Worm (Caenorhabditis elegans) whole organism, young adult: ENCODE measurements around the gene chtb-2.
A peak's percentile ranks its signal among the peaks of the same experiment; 100 is the strongest.

ENCODE experiments used
- B0261.1 ChIP-seq: sonication (generic microtip); optimal IDR thresholded peaks from 2 replicates; lab custom pipeline; 2016; ENCODE audit warnings: mild to moderate bottlenecking, missing genetic modification characterization, moderate library complexity, missing compliant biosample characterization
- F52B5.7 ChIP-seq: sonication (generic microtip); optimal IDR thresholded peaks from 2 replicates; lab custom pipeline; 2016; ENCODE audit warnings: mild to moderate bottlenecking, missing genetic modification characterization, missing compliant biosample characterization
- F55B11.4 ChIP-seq: sonication (generic microtip); optimal IDR thresholded peaks from 2 replicates; lab custom pipeline; 2016; ENCODE audit warnings: missing compliant biosample characterization, missing genetic modification characterization, borderline replicate concordance; ENCODE audit not compliant: insufficient read depth
- T07F8.4 ChIP-seq: sonication (generic microtip); optimal IDR thresholded peaks from 2 replicates; lab custom pipeline; 2016; ENCODE audit warnings: mild to moderate bottlenecking, missing genetic modification characterization, moderate library complexity, missing compliant biosample characterization
- Y53F4B.3 ChIP-seq: fragments of 200-800 bp; sonication (Bioruptor generic); IDR thresholded peaks from 2 replicates; pipeline ENCODE4 v1.3.6; 2022; ENCODE audit warnings: missing genetic modification reagents, missing genetic modification characterization, missing compliant biosample characterization
- Y56A3A.18 ChIP-seq: fragments of 200-800 bp; sonication (Bioruptor generic); IDR thresholded peaks from 2 replicates; pipeline ENCODE4 v1.3.6; 2022; ENCODE audit warnings: missing genetic modification reagents, missing genetic modification characterization, missing compliant biosample characterization
- atf-7 ChIP-seq: sonication (generic microtip); optimal IDR thresholded peaks from 2 replicates; lab custom pipeline; 2017; ENCODE audit warnings: mild to moderate bottlenecking, missing genetic modification characterization, missing compliant biosample characterization
- athp-1 ChIP-seq: sonication (generic microtip); optimal IDR thresholded peaks from 2 replicates; lab custom pipeline; 2017; ENCODE audit warnings: mild to moderate bottlenecking, missing genetic modification characterization, missing compliant biosample characterization
- bed-1 ChIP-seq: fragments of 200-800 bp; sonication (Bioruptor generic); IDR thresholded peaks from 2 replicates; pipeline ENCODE4 v1.3.6; 2022; ENCODE audit warnings: missing genetic modification reagents, missing genetic modification characterization, missing compliant biosample characterization
- bed-2 ChIP-seq: fragments of 200-800 bp; sonication (Bioruptor generic); IDR thresholded peaks from 2 replicates; pipeline ENCODE4 v1.3.6; 2022; ENCODE audit warnings: missing genetic modification reagents, missing genetic modification characterization, missing compliant biosample characterization
- ccch-3 ChIP-seq: fragments of 200-800 bp; sonication (Bioruptor generic); optimal IDR thresholded peaks from 2 replicates; lab custom pipeline; 2018; ENCODE audit warnings: mild to moderate bottlenecking, missing genetic modification characterization, missing compliant biosample characterization
- cebp-1 ChIP-seq, 2 experiments: fragments of 200-800 bp in 1 of 2; sonication (Bioruptor generic) in 1 of 2; sonication (generic microtip) in 1 of 2; IDR thresholded peaks in 1 of 2; optimal IDR thresholded peaks in 1 of 2; 2 replicates each; pipeline versions ENCODE4 v1.3.6 to Lab custom; 2017 to 2022; ENCODE audit warnings: missing compliant biosample characterization in 2 of 2, missing genetic modification characterization in 2 of 2, mild to moderate bottlenecking in 1 of 2, missing genetic modification reagents in 1 of 2, moderate library complexity in 1 of 2
- cebp-2 ChIP-seq: fragments of 200-800 bp; sonication (Bioruptor generic); IDR thresholded peaks from 2 replicates; pipeline ENCODE4 v1.3.6; 2022; ENCODE audit warnings: missing genetic modification characterization, missing compliant biosample characterization
- ceh-27 ChIP-seq: fragments of 200-800 bp; sonication (Bioruptor generic); optimal IDR thresholded peaks from 2 replicates; lab custom pipeline; 2018; ENCODE audit warnings: mild to moderate bottlenecking, missing genetic modification characterization, moderate library complexity, missing compliant biosample characterization
- ceh-40 ChIP-seq: fragments of 200-800 bp; sonication (Bioruptor generic); IDR thresholded peaks from 2 replicates; pipeline ENCODE4 v1.3.6; 2022; ENCODE audit warnings: missing genetic modification characterization, missing compliant biosample characterization
- ceh-58 ChIP-seq: fragments of 200-800 bp; sonication (Bioruptor generic); IDR thresholded peaks from 2 replicates; pipeline ENCODE4 v1.3.6; 2022; ENCODE audit warnings: missing genetic modification characterization, missing compliant biosample characterization
- ceh-91 ChIP-seq: fragments of 200-800 bp; sonication (Bioruptor generic); IDR thresholded peaks from 2 replicates; pipeline ENCODE4 v1.3.6; 2022; ENCODE audit warnings: missing genetic modification reagents, missing genetic modification characterization, missing compliant biosample characterization
- chd-7 ChIP-seq: sonication (generic microtip); optimal IDR thresholded peaks from 2 replicates; lab custom pipeline; 2016; ENCODE audit warnings: mild to moderate bottlenecking, missing genetic modification characterization, moderate library complexity, missing compliant biosample characterization
- die-1 ChIP-seq: sonication (generic microtip); optimal IDR thresholded peaks from 2 replicates; lab custom pipeline; 2016; ENCODE audit warnings: missing genotype, mild to moderate bottlenecking, missing genetic modification characterization, missing compliant biosample characterization
- dpl-1 ChIP-seq: fragments of 150-350 bp; optimal IDR thresholded peaks from 2 replicates; lab custom pipeline; 2014; ENCODE audit warnings: missing biosample characterization, missing genetic modification reagents, missing genetic modification characterization
- efl-1 ChIP-seq: fragments of 150-350 bp; optimal IDR thresholded peaks from 2 replicates; lab custom pipeline; 2014; ENCODE audit warnings: missing biosample characterization, missing genetic modification reagents, missing genetic modification characterization
- egl-44 ChIP-seq: fragments of 200-800 bp; sonication (Bioruptor generic); IDR thresholded peaks from 2 replicates; pipeline ENCODE4 v1.3.6; 2022; ENCODE audit warnings: missing genetic modification reagents, missing genetic modification characterization, missing compliant biosample characterization
- fkh-3 ChIP-seq: sonication (generic microtip); optimal IDR thresholded peaks from 2 replicates; lab custom pipeline; 2016; ENCODE audit warnings: mild to moderate bottlenecking, missing genetic modification characterization, missing compliant biosample characterization
- hmg-1.2 ChIP-seq: fragments of 200-800 bp; sonication (Bioruptor generic); IDR thresholded peaks from 2 replicates; pipeline ENCODE4 v1.3.6; 2022; ENCODE audit warnings: missing genetic modification reagents, missing genetic modification characterization, missing compliant biosample characterization
- hrde-1 ChIP-seq: sonication (generic microtip); optimal IDR thresholded peaks from 2 replicates; lab custom pipeline; 2016; ENCODE audit warnings: missing genetic modification characterization, mild to moderate bottlenecking, missing compliant biosample characterization, moderate library complexity, missing genotype, missing genetic modification reagents, borderline replicate concordance
- let-526 ChIP-seq: fragments of 200-800 bp; sonication (Bioruptor generic); IDR thresholded peaks from 2 replicates; pipeline ENCODE4 v1.3.6; 2022; ENCODE audit warnings: missing genetic modification reagents, missing genetic modification characterization, missing compliant biosample characterization
- lin-26 ChIP-seq: fragments of 200-800 bp; sonication (Bioruptor generic); IDR thresholded peaks from 2 replicates; pipeline ENCODE4 v1.3.6; 2022; ENCODE audit warnings: missing genetic modification reagents, missing genetic modification characterization, missing compliant biosample characterization
- lin-40 ChIP-seq: sonication (generic microtip); optimal IDR thresholded peaks from 2 replicates; lab custom pipeline; 2016; ENCODE audit warnings: missing genetic modification characterization, mild to moderate bottlenecking, missing compliant biosample characterization, missing genotype, missing genetic modification reagents
- lsy-27 ChIP-seq: sonication (generic microtip); optimal IDR thresholded peaks from 2 replicates; lab custom pipeline; 2017; ENCODE audit warnings: missing genetic modification characterization, mild to moderate bottlenecking, missing compliant biosample characterization, antibody characterized with exemption, missing genotype, borderline replicate concordance; ENCODE audit not compliant: insufficient read depth
- madf-6 ChIP-seq: fragments of 200-800 bp; sonication (Bioruptor generic); IDR thresholded peaks from 2 replicates; pipeline ENCODE4 v1.3.6; 2022; ENCODE audit warnings: missing genetic modification reagents, missing genetic modification characterization, missing compliant biosample characterization
- mcd-1 ChIP-seq: fragments of 200-800 bp; sonication (Bioruptor generic); IDR thresholded peaks from 2 replicates; pipeline ENCODE4 v1.3.6; 2022; ENCODE audit warnings: missing genetic modification reagents, missing genetic modification characterization, missing compliant biosample characterization
- mes-4 ChIP-seq: sonication (generic microtip); optimal IDR thresholded peaks from 2 replicates; lab custom pipeline; 2016; ENCODE audit warnings: missing genotype, missing genetic modification characterization, missing compliant biosample characterization
- mxl-1 ChIP-seq: sonication (generic microtip); optimal IDR thresholded peaks from 2 replicates; lab custom pipeline; 2016; ENCODE audit warnings: missing genetic modification characterization, missing compliant biosample characterization
- nfya-1 ChIP-seq: sonication (generic microtip); optimal IDR thresholded peaks from 2 replicates; lab custom pipeline; 2017; ENCODE audit warnings: antibody characterized with exemption, missing compliant biosample characterization, missing genetic modification characterization, borderline replicate concordance; ENCODE audit not compliant: insufficient read depth
- nfya-2 ChIP-seq: fragments of 200-800 bp; sonication (Bioruptor generic); IDR thresholded peaks from 2 replicates; pipeline ENCODE4 v1.3.6; 2022; ENCODE audit warnings: missing genetic modification reagents, missing genetic modification characterization, missing compliant biosample characterization
- nfyb-1 ChIP-seq: fragments of 200-800 bp; sonication (Bioruptor generic); IDR thresholded peaks from 2 replicates; pipeline ENCODE4 v1.3.6; 2022; ENCODE audit warnings: missing genetic modification reagents, missing genetic modification characterization, missing compliant biosample characterization
- nhr-179 ChIP-seq: sonication (generic microtip); optimal IDR thresholded peaks from 2 replicates; lab custom pipeline; 2016; ENCODE audit warnings: mild to moderate bottlenecking, missing genetic modification characterization, missing compliant biosample characterization
- nhr-27 ChIP-seq: fragments of 200-800 bp; sonication (Bioruptor generic); optimal IDR thresholded peaks from 2 replicates; lab custom pipeline; 2018; ENCODE audit warnings: mild to moderate bottlenecking, missing genetic modification characterization, moderate library complexity, missing compliant biosample characterization
- nhr-80 ChIP-seq: sonication (generic microtip); optimal IDR thresholded peaks from 2 replicates; lab custom pipeline; 2016; ENCODE audit warnings: missing genetic modification characterization, missing compliant biosample characterization
- rec-8 ChIP-seq, 2 experiments: sonication (generic microtip); optimal IDR thresholded peaks; 2 replicates each; lab custom pipeline; 2016; ENCODE audit warnings: mild to moderate bottlenecking in 2 of 2, missing genetic modification characterization in 2 of 2, missing genetic modification reagents in 2 of 2, missing genotype in 2 of 2, missing biosample characterization in 1 of 2, missing compliant biosample characterization in 1 of 2, moderate library complexity in 1 of 2
- repo-1 ChIP-seq: sonication (generic microtip); optimal IDR thresholded peaks from 2 replicates; lab custom pipeline; 2017; ENCODE audit warnings: mild to moderate bottlenecking, missing genetic modification characterization, missing compliant biosample characterization
- sea-2 ChIP-seq: fragments of 200-800 bp; sonication (Bioruptor generic); IDR thresholded peaks from 2 replicates; pipeline ENCODE4 v1.3.6; 2022; ENCODE audit warnings: missing genetic modification characterization, missing compliant biosample characterization
- snpc-1.1 ChIP-seq: sonication (generic microtip); optimal IDR thresholded peaks from 2 replicates; lab custom pipeline; 2017; ENCODE audit warnings: missing genetic modification characterization, mild to moderate bottlenecking, missing compliant biosample characterization, antibody characterized with exemption, moderate library complexity, missing genotype, missing genetic modification reagents; ENCODE audit not compliant: insufficient read depth
- sptf-2 ChIP-seq: fragments of 200-800 bp; sonication (Bioruptor generic); optimal IDR thresholded peaks from 2 replicates; lab custom pipeline; 2018; ENCODE audit warnings: mild to moderate bottlenecking, missing genetic modification characterization, missing compliant biosample characterization
- tbp1 ChIP-seq: fragments of 200-800 bp; sonication (Bioruptor generic); optimal IDR thresholded peaks from 2 replicates; lab custom pipeline; 2018; ENCODE audit warnings: mild to moderate bottlenecking, missing genetic modification characterization, missing compliant biosample characterization
- unc-130 ChIP-seq: sonication (generic microtip); optimal IDR thresholded peaks from 2 replicates; lab custom pipeline; 2016; ENCODE audit warnings: missing genetic modification reagents, missing genetic modification characterization, missing compliant biosample characterization
- xnd-1 ChIP-seq: sonication (generic microtip); optimal IDR thresholded peaks from 2 replicates; lab custom pipeline; 2016; ENCODE audit warnings: missing genotype, missing genetic modification reagents, missing genetic modification characterization, missing compliant biosample characterization
- ztf-18 ChIP-seq: sonication (generic microtip); optimal IDR thresholded peaks from 2 replicates; lab custom pipeline; 2016; ENCODE audit warnings: missing genotype, mild to moderate bottlenecking, missing genetic modification characterization, missing compliant biosample characterization
- ztf-26 ChIP-seq: sonication (generic microtip); optimal IDR thresholded peaks from 2 replicates; lab custom pipeline; 2017; ENCODE audit warnings: missing genetic modification characterization, missing compliant biosample characterization

Gene chtb-2

ce11 chrIII:6488916-6489315 is 5.9 kb downstream of the chtb-2 start:
- TF ChIP-seq ztf-18 (tag; lab: Kevin White, UChicago) (no peak), mxl-1 (tag; lab: Kevin White, UChicago) (no peak), nfya-1 (tag; lab: Kevin White, UChicago) (no peak), athp-1 (tag; lab: Kevin White, UChicago) (no peak), ccch-3 (GFP tag; lab: Kevin White, UChicago) (no peak), Y53F4B.3 (GFP tag; lab: Robert Waterston, UW) (no peak), F55B11.4 (tag; lab: Kevin White, UChicago) (no peak), nhr-27 (tag; lab: Kevin White, UChicago) (no peak), T07F8.4 (tag; lab: Kevin White, UChicago) (no peak), bed-2 (GFP tag; lab: Robert Waterston, UW) (no peak), let-526 (no peak), nhr-179 (tag; lab: Kevin White, UChicago) (no peak), tbp1 (GFP tag; lab: Kevin White, UChicago) (no peak), rec-8 (tag; optimal IDR thresholded peaks at IDR 0.05; lab: Kevin White, UChicago) (no peak), ceh-91 (no peak), snpc-1.1 (tag; lab: Kevin White, UChicago) (no peak), bed-1 (GFP tag; lab: Robert Waterston, UW) (no peak), lin-26 (GFP tag; lab: Robert Waterston, UW) (no peak), cebp-2 (GFP tag; lab: Robert Waterston, UW) (no peak), nhr-80 (tag; lab: Kevin White, UChicago) (no peak), dpl-1 (GFP tag; lab: Kevin White, UChicago) (peak; percentile 24), mes-4 (tag; lab: Kevin White, UChicago) (no peak), nfya-2 (GFP tag; lab: Robert Waterston, UW) (no peak), cebp-1 (GFP tag; IDR thresholded peaks at IDR 0.05; lab: Robert Waterston, UW) (no peak), cebp-1 (tag; optimal IDR thresholded peaks at IDR 0.05; lab: Kevin White, UChicago) (no peak), ceh-27 (GFP tag; lab: Kevin White, UChicago) (no peak), hrde-1 (no peak), chd-7 (tag; lab: Kevin White, UChicago) (no peak), efl-1 (GFP tag; lab: Kevin White, UChicago) (peak; percentile 61), lin-40 (tag; lab: Kevin White, UChicago) (no peak), egl-44 (GFP tag; lab: Robert Waterston, UW) (no peak), F52B5.7 (tag; lab: Kevin White, UChicago) (no peak), B0261.1 (tag; lab: Kevin White, UChicago) (no peak), unc-130 (no peak), repo-1 (tag; lab: Kevin White, UChicago) (no peak), sea-2 (GFP tag; lab: Robert Waterston, UW) (no peak), mcd-1 (no peak), fkh-3 (tag; lab: Kevin White, UChicago) (no peak), xnd-1 (no peak), ztf-26 (tag; lab: Kevin White, UChicago) (no peak), atf-7 (no peak), hmg-1.2 (0 out of 2 replicates have a peak, but pooled peaks have one; percentile 9), ceh-58 (no peak), lsy-27 (tag; lab: Kevin White, UChicago) (no peak), die-1 (tag; lab: Kevin White, UChicago) (no peak), Y56A3A.18 (GFP tag; lab: Robert Waterston, UW) (no peak), madf-6 (GFP tag; lab: Robert Waterston, UW) (peak; percentile 47; the same call in 1 of the 2 replicates), sptf-2 (GFP tag; lab: Kevin White, UChicago) (no peak), ceh-40 (GFP tag; lab: Robert Waterston, UW) (no peak), nfyb-1 (peak; percentile 60; the same call in 1 of the 2 replicates)
